Fruit fly (Drosophila melanogaster) whole organism, embryonic: Measurements from ENCODE around the gene CG7294.

ENCODE experiments used
- Bteb2 ChIP-seq: fragments of 200-800 bp; sonication (Bioruptor generic); optimal IDR thresholded peaks from 2 replicates; lab custom pipeline; 2016; ENCODE audit warnings: missing biosample characterization, missing genetic modification characterization
- CG10979 ChIP-seq: fragments of 200-800 bp; sonication (Bioruptor generic); optimal IDR thresholded peaks from 2 replicates; lab custom pipeline; 2018; ENCODE audit warnings: missing biosample characterization, mild to moderate bottlenecking, missing genetic modification characterization, moderate library complexity
- CG11093 ChIP-seq: fragments of 200-800 bp; sonication (Bioruptor generic); IDR thresholded peaks from 3 replicates; pipeline ENCODE4 v1.3.6; 2022; ENCODE audit warnings: missing biosample characterization, missing genetic modification characterization
- CG12391 ChIP-seq: fragments of 200-800 bp; sonication (Bioruptor generic); optimal IDR thresholded peaks from 3 replicates; lab custom pipeline; 2018; ENCODE audit warnings: missing biosample characterization, mild to moderate bottlenecking, missing genetic modification characterization, moderate library complexity
- CG16815 ChIP-seq: fragments of 200-800 bp; sonication (Bioruptor generic); optimal IDR thresholded peaks from 3 replicates; lab custom pipeline; 2017; ENCODE audit warnings: missing biosample characterization, mild to moderate bottlenecking, missing genetic modification characterization
- CG17186 ChIP-seq: fragments of 200-800 bp; sonication (Bioruptor generic); optimal IDR thresholded peaks from 3 replicates; lab custom pipeline; 2017; ENCODE audit warnings: missing biosample characterization, missing genetic modification reagents, missing genetic modification characterization
- CG17385 ChIP-seq: fragments of 200-800 bp; sonication (Bioruptor generic); optimal IDR thresholded peaks from 3 replicates; lab custom pipeline; 2018; ENCODE audit warnings: missing biosample characterization, mild to moderate bottlenecking, missing genetic modification characterization
- CG18619 ChIP-seq: fragments of 200-800 bp; sonication (Bioruptor generic); optimal IDR thresholded peaks from 3 replicates; lab custom pipeline; 2017; ENCODE audit warnings: missing biosample characterization, mild to moderate bottlenecking, missing genetic modification characterization
- CG2129 ChIP-seq: fragments of 200-800 bp; sonication (Bioruptor generic); IDR thresholded peaks from 2 replicates; pipeline ENCODE4 v1.3.6; 2022; ENCODE audit warnings: missing biosample characterization, missing genetic modification characterization; ENCODE audit not compliant: partially characterized antibody
- CG2712 ChIP-seq: fragments of 200-800 bp; optimal IDR thresholded peaks from 3 replicates; lab custom pipeline; 2019; ENCODE audit warnings: missing biosample characterization, mild to moderate bottlenecking, missing genetic modification characterization, moderate library complexity
- CG2875 ChIP-seq: fragments of 200-800 bp; sonication (Bioruptor generic); optimal IDR thresholded peaks from 2 replicates; lab custom pipeline; 2017; ENCODE audit warnings: missing biosample characterization, mild to moderate bottlenecking, missing genetic modification characterization, missing genetic modification reagents
- CG32532 ChIP-seq: fragments of 200-800 bp; sonication (Bioruptor generic); IDR thresholded peaks from 2 replicates; pipeline ENCODE4 v1.3.6; 2022; ENCODE audit warnings: missing biosample characterization, missing genetic modification characterization
- CG34376 ChIP-seq: fragments of 200-800 bp; sonication (Bioruptor generic); optimal IDR thresholded peaks from 2 replicates; lab custom pipeline; 2018; ENCODE audit warnings: missing biosample characterization, mild to moderate bottlenecking, missing genetic modification characterization
- CG4820 ChIP-seq: fragments of 200-800 bp; sonication (Bioruptor generic); optimal IDR thresholded peaks from 3 replicates; lab custom pipeline; 2016; ENCODE audit warnings: missing biosample characterization, missing genetic modification characterization
- CG6254 ChIP-seq: fragments of 200-800 bp; sonication (Bioruptor generic); optimal IDR thresholded peaks from 3 replicates; lab custom pipeline; 2017; ENCODE audit warnings: mild to moderate bottlenecking, missing biosample characterization, missing genetic modification reagents, missing genetic modification characterization
- CG6813 ChIP-seq: fragments of 200-800 bp; sonication (Bioruptor generic); optimal IDR thresholded peaks from 2 replicates; lab custom pipeline; 2017; ENCODE audit warnings: missing biosample characterization, missing genetic modification characterization, mild to moderate bottlenecking, moderate library complexity, missing genetic modification reagents
- CG7987 ChIP-seq: fragments of 200-800 bp; sonication (Bioruptor generic); optimal IDR thresholded peaks from 2 replicates; lab custom pipeline; 2018; ENCODE audit warnings: missing biosample characterization, mild to moderate bottlenecking, missing genetic modification characterization, moderate library complexity
- CG9727 ChIP-seq: fragments of 200-800 bp; sonication (Bioruptor generic); optimal IDR thresholded peaks from 3 replicates; lab custom pipeline; 2017; ENCODE audit warnings: missing biosample characterization, mild to moderate bottlenecking, missing genetic modification characterization
- CHES-1-like ChIP-seq: fragments of 200-800 bp; sonication (Bioruptor generic); optimal IDR thresholded peaks from 2 replicates; lab custom pipeline; 2016; ENCODE audit warnings: missing biosample characterization, missing genetic modification characterization
- CTCF ChIP-seq: fragments of 200-800 bp; sonication (Bioruptor generic); optimal IDR thresholded peaks from 2 replicates; lab custom pipeline; 2017; ENCODE audit warnings: missing biosample characterization, mild to moderate bottlenecking, missing genetic modification characterization, moderate library complexity
- Dip2 ChIP-seq: fragments of 200-800 bp; sonication (Bioruptor generic); IDR thresholded peaks from 2 replicates; pipeline ENCODE4 v1.3.6; 2022; ENCODE audit warnings: missing biosample characterization, missing genetic modification characterization
- Dp ChIP-seq: fragments of 200-800 bp; sonication (Bioruptor generic); optimal IDR thresholded peaks from 2 replicates; lab custom pipeline; 2018; ENCODE audit warnings: missing biosample characterization, mild to moderate bottlenecking, missing genetic modification characterization, moderate library complexity
- Dref ChIP-seq: fragments of 200-800 bp; sonication (Bioruptor generic); IDR thresholded peaks from 2 replicates; pipeline ENCODE4 v1.3.6; 2022; ENCODE audit warnings: missing biosample characterization, missing genetic modification characterization
- Drgx ChIP-seq: fragments of 200-800 bp; sonication (Bioruptor generic); IDR thresholded peaks from 2 replicates; pipeline ENCODE4 v1.3.6; 2022; ENCODE audit warnings: missing biosample characterization, missing genetic modification characterization
- Gug ChIP-seq: fragments of 200-800 bp; sonication (Bioruptor generic); IDR thresholded peaks from 4 replicates; pipeline ENCODE4 v1.3.6; 2022; ENCODE audit warnings: missing biosample characterization, missing genetic modification characterization
- HmgZ ChIP-seq: fragments of 200-800 bp; sonication (Bioruptor generic); optimal IDR thresholded peaks from 2 replicates; lab custom pipeline; 2018; ENCODE audit warnings: missing biosample characterization, mild to moderate bottlenecking, missing genetic modification characterization
- Jarid2 ChIP-seq: fragments of 200-800 bp; sonication (Bioruptor generic); optimal IDR thresholded peaks from 3 replicates; lab custom pipeline; 2017; ENCODE audit warnings: mild to moderate bottlenecking, missing biosample characterization, missing genetic modification reagents, missing genetic modification characterization
- Kr ChIP-seq: fragments of 200-800 bp; sonication (Bioruptor generic); optimal IDR thresholded peaks from 2 replicates; lab custom pipeline; 2017; ENCODE audit warnings: missing biosample characterization, mild to moderate bottlenecking, missing genetic modification characterization
- Myb ChIP-seq: fragments of 200-800 bp; sonication (Bioruptor generic); optimal IDR thresholded peaks from 2 replicates; lab custom pipeline; 2016; ENCODE audit warnings: missing biosample characterization, missing genetic modification characterization
- Nf-YC ChIP-seq: fragments of 200-800 bp; optimal IDR thresholded peaks from 3 replicates; lab custom pipeline; 2019; ENCODE audit warnings: missing biosample characterization, mild to moderate bottlenecking, missing genetic modification characterization, moderate library complexity
- Spps ChIP-seq: fragments of 200-800 bp; sonication (Bioruptor generic); optimal IDR thresholded peaks from 2 replicates; lab custom pipeline; 2018; ENCODE audit warnings: missing biosample characterization, mild to moderate bottlenecking, missing genetic modification characterization
- Trl ChIP-seq, 3 experiments: fragments of >200 bp in 2 of 3; fragments of 200-800 bp in 1 of 3; sonication (Bioruptor generic) in 1 of 3; optimal IDR thresholded peaks; 2 replicates in 1 of 3; 3 replicates in 2 of 3; lab custom pipeline; 2016 to 2017; ENCODE audit warnings: missing biosample characterization in 1 of 3, missing genetic modification characterization in 1 of 3
- Xrp1 ChIP-seq: fragments of 200-800 bp; sonication (Bioruptor generic); IDR thresholded peaks from 2 replicates; pipeline ENCODE4 v1.3.6; 2022; ENCODE audit warnings: missing biosample characterization, missing genetic modification characterization
- ab ChIP-seq: fragments of 200-800 bp; sonication (Bioruptor generic); optimal IDR thresholded peaks from 2 replicates; lab custom pipeline; 2016; ENCODE audit warnings: missing biosample characterization, missing genetic modification characterization
- dan ChIP-seq: fragments of 200-800 bp; sonication (Bioruptor generic); IDR thresholded peaks from 2 replicates; pipeline ENCODE4 v1.3.6; 2022; ENCODE audit warnings: missing biosample characterization, missing genetic modification characterization
- hb ChIP-seq: fragments of 200-800 bp; sonication (Bioruptor generic); IDR thresholded peaks from 3 replicates; pipeline ENCODE4 v1.3.6; 2022; ENCODE audit warnings: missing biosample characterization, missing genetic modification characterization; ENCODE audit not compliant: partially characterized antibody
- hkb ChIP-seq, 2 experiments: fragments of 200-800 bp in 1 of 2; fragments of >200 bp in 1 of 2; sonication (Bioruptor generic) in 1 of 2; IDR thresholded peaks in 1 of 2; optimal IDR thresholded peaks in 1 of 2; 2 replicates each; pipeline versions ENCODE4 v1.3.6 to Lab custom; 2017 to 2022; ENCODE audit warnings: missing biosample characterization in 1 of 2, missing genetic modification characterization in 1 of 2
- ind ChIP-seq: fragments of 200-800 bp; sonication (Bioruptor generic); optimal IDR thresholded peaks from 3 replicates; lab custom pipeline; 2016; ENCODE audit warnings: missing biosample characterization, missing genetic modification characterization
- knrl ChIP-seq: fragments of 200-800 bp; sonication (Bioruptor generic); IDR thresholded peaks from 3 replicates; pipeline ENCODE4 v1.3.6; 2022; ENCODE audit warnings: missing biosample characterization, missing genetic modification characterization; ENCODE audit not compliant: partially characterized antibody
- mirr ChIP-seq: fragments of 200-800 bp; sonication (Bioruptor generic); optimal IDR thresholded peaks from 3 replicates; lab custom pipeline; 2018; ENCODE audit warnings: missing biosample characterization, mild to moderate bottlenecking, missing genetic modification characterization
- nau ChIP-seq: fragments of 200-800 bp; sonication (Bioruptor generic); optimal IDR thresholded peaks from 3 replicates; lab custom pipeline; 2017; ENCODE audit warnings: missing biosample characterization, mild to moderate bottlenecking, missing genetic modification characterization, missing genetic modification reagents
- nerfin-2 ChIP-seq: fragments of 200-800 bp; sonication (Bioruptor generic); IDR thresholded peaks from 2 replicates; pipeline ENCODE4 v1.3.6; 2022; ENCODE audit warnings: missing biosample characterization, missing genetic modification characterization; ENCODE audit not compliant: partially characterized antibody
- pzg ChIP-seq: fragments of 200-800 bp; sonication (Bioruptor generic); optimal IDR thresholded peaks from 3 replicates; lab custom pipeline; 2018; ENCODE audit warnings: missing biosample characterization, mild to moderate bottlenecking, missing genetic modification characterization, moderate library complexity
- ranshi ChIP-seq: fragments of 200-800 bp; sonication (Bioruptor generic); IDR thresholded peaks from 2 replicates; pipeline ENCODE4 v1.3.6; 2022; ENCODE audit warnings: missing biosample characterization, missing genetic modification characterization
- repo ChIP-seq: fragments of 200-800 bp; sonication (Bioruptor generic); optimal IDR thresholded peaks from 2 replicates; lab custom pipeline; 2016; ENCODE audit warnings: missing biosample characterization, missing genetic modification characterization
- run ChIP-seq: fragments of 200-800 bp; sonication (Bioruptor generic); optimal IDR thresholded peaks from 3 replicates; lab custom pipeline; 2018; ENCODE audit warnings: missing biosample characterization, mild to moderate bottlenecking, missing genetic modification characterization
- ssp ChIP-seq: fragments of 200-800 bp; sonication (Bioruptor generic); IDR thresholded peaks from 2 replicates; pipeline ENCODE4 v1.3.6; 2022; ENCODE audit warnings: missing biosample characterization, missing genetic modification characterization
- ttk ChIP-seq: fragments of 200-800 bp; sonication (Bioruptor generic); IDR thresholded peaks from 2 replicates; pipeline ENCODE4 v2.1.2; 2022; ENCODE audit warnings: missing biosample characterization, missing genetic modification characterization

CG7294 gene

dm6 chr2L:10736993-10737756 lies 48.1 kb upstream of the CG7294 start, which contains the start of the genes Vha16-5 and CG12299 (continued):
- peak; percentile 76 for TF ChIP-seq ssp (GFP tag; lab: Robert Waterston, UW)
- TF ChIP-seq Myb (GFP tag; lab: Kevin White, UChicago), result peak; percentile 81
- peak; percentile 39 for TF ChIP-seq CG2875 (GFP tag; lab: Kevin White, UChicago)
- 0 out of 3 replicates have a peak, but pooled peaks have one; percentile 32 for TF ChIP-seq CG11093 (GFP tag; lab: Robert Waterston, UW)
- peak; percentile 47 for TF ChIP-seq mirr (GFP tag; lab: Kevin White, UChicago)
- peak; percentile 83 for TF ChIP-seq CG12391 (tag; lab: Kevin White, UChicago)
- TF ChIP-seq pzg (GFP tag; lab: Kevin White, UChicago), result peak; percentile 68
- TF ChIP-seq Dip2 (GFP tag; lab: Robert Waterston, UW), result no peak
- peak; percentile 78 for TF ChIP-seq CG7987
- TF ChIP-seq Xrp1 (GFP tag; lab: Robert Waterston, UW), result peak; percentile 95
- peak; percentile 68 for TF ChIP-seq Drgx
- TF ChIP-seq ttk (GFP tag; lab: Robert Waterston, UW), result peak; percentile 88
- TF ChIP-seq dan (GFP tag; lab: Robert Waterston, UW), result peak; percentile 72
- peak; percentile 92 for TF ChIP-seq Dp (GFP tag; lab: Kevin White, UChicago)
- TF ChIP-seq CG32532 (GFP tag; lab: Robert Waterston, UW), result peak; percentile 91
- TF ChIP-seq CG2129 (GFP tag; lab: Robert Waterston, UW), result peak; percentile 30; the same call in 1 of the 2 replicates
- TF ChIP-seq CG6254 (GFP tag; lab: Kevin White, UChicago), result no peak
- TF ChIP-seq CG18619 (GFP tag; lab: Kevin White, UChicago), result peak; percentile 63
- peak; percentile 70 for TF ChIP-seq HmgZ (tag; lab: Kevin White, UChicago)
- peak; percentile 88 for TF ChIP-seq repo (GFP tag; lab: Kevin White, UChicago)
- TF ChIP-seq Nf-YC (tag; lab: Kevin White, UChicago), result no peak
- peak; percentile 82 for TF ChIP-seq ranshi (GFP tag; lab: Robert Waterston, UW)
- peak; percentile 76 for TF ChIP-seq CG16815 (GFP tag; lab: Kevin White, UChicago)
- TF ChIP-seq run (tag; lab: Kevin White, UChicago), result no peak
- TF ChIP-seq CG9727 (GFP tag; lab: Kevin White, UChicago), result peak; percentile 82
- peak; percentile 85 for TF ChIP-seq nerfin-2 (GFP tag; lab: Robert Waterston, UW)
- no peak for TF ChIP-seq Kr (GFP tag; lab: Kevin White, UChicago)
- TF ChIP-seq CG4820, result peak; percentile 82
- peak; percentile 83 for TF ChIP-seq CG10979 (tag; lab: Kevin White, UChicago)
- no peak for TF ChIP-seq Jarid2
- TF ChIP-seq Bteb2 (GFP tag; lab: Kevin White, UChicago), result peak; percentile 85
- peak; percentile 38 for TF ChIP-seq CG17385 (GFP tag; lab: Kevin White, UChicago)
- TF ChIP-seq knrl (GFP tag; lab: Robert Waterston, UW), result peak; percentile 88
- no peak for TF ChIP-seq CTCF (GFP tag; lab: Kevin White, UChicago)
- TF ChIP-seq CHES-1-like (GFP tag; lab: Kevin White, UChicago), result peak; percentile 87
- TF ChIP-seq nau (GFP tag; lab: Kevin White, UChicago), result no peak
- TF ChIP-seq hb, result peak; percentile 84
- peak; percentile 74 for TF ChIP-seq Dref (GFP tag; lab: Robert Waterston, UW)
- TF ChIP-seq ab, result peak; percentile 87
- peak; percentile 81 for TF ChIP-seq CG2712 (tag; lab: Kevin White, UChicago)
- TF ChIP-seq Trl (optimal IDR thresholded peaks at IDR 0.05; lab: Kevin White, UChicago), result no peak
- peak; percentile 86 for TF ChIP-seq Trl (GFP tag; optimal IDR thresholded peaks at IDR 0.05; lab: Kevin White, UChicago)
- no peak for TF ChIP-seq hkb (optimal IDR thresholded peaks at IDR 0.05; lab: Kevin White, UChicago)
- TF ChIP-seq hkb (GFP tag; IDR thresholded peaks at IDR 0.05; lab: Robert Waterston, UW), result peak; percentile 84
- peak; percentile 61 for TF ChIP-seq CG17186 (GFP tag; lab: Kevin White, UChicago)
- peak; percentile 74; the same call in 3 of the 4 replicates for TF ChIP-seq Gug (GFP tag; lab: Robert Waterston, UW)
- peak; percentile 44 for TF ChIP-seq CG34376 (GFP tag; lab: Kevin White, UChicago)
- TF ChIP-seq CG6813, result peak; percentile 2
- peak; percentile 86 for TF ChIP-seq ind (GFP tag; lab: Kevin White, UChicago)
- TF ChIP-seq Spps (tag; lab: Kevin White, UChicago), result no peak
